Worm (Caenorhabditis elegans): ENCODE data around the gene hosl-1.
A peak's percentile ranks its signal among the peaks of the same experiment; 100 is the strongest.

DNA sequence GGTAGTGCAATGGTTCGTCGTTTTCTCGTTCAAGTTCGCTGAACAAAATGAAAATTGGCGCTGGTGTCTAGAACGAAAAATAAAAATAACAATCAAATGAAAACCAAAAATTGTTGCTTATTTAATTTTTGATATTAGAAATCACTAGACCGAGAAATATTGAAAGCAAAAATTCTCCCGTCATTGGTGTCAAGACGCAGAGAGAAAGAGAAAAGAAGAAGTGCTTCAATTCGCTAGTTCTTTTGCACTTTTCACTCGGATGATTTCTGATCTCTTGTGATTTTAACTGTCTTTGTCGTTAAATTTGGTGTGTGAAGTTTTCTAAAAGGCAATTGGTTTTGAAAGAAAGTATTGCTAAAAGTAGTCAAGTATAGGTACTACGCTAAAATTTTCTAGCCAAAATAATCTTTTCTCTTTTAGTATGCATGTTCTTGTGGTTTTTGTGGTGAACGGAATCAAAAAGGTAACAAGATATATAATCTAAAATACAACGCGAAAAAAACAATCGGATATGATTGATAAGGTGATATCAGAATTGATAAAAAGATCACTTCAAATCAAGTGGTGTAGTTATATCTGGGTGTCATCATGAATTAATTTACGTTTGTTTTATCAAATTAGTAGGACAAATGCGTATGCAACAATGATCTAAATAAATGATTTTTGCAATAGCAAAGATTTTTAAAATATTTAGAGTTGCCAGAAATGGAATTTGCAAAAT, 26.2 kb downstream of the hosl-1 start:
- no peak for TF ChIP-seq rbr-2 (tag; optimal IDR thresholded peaks at IDR 0.05)
- TF ChIP-seq ama-1 (optimal IDR thresholded peaks at IDR 0.05) = no peak
- no peak for TF ChIP-seq mes-2 (tag; optimal IDR thresholded peaks at IDR 0.05; ENCODE audit: poor library complexity, severe bottlenecking)
- no peak for TF ChIP-seq dmd-9 (GFP tag; IDR thresholded peaks at IDR 0.05)
- TF ChIP-seq dpl-1 (GFP tag; optimal IDR thresholded peaks at IDR 0.05) = no peak
- TF ChIP-seq lin-39 (tag; optimal IDR thresholded peaks at IDR 0.05) = no peak
- no peak for TF ChIP-seq lir-3 (tag; optimal IDR thresholded peaks at IDR 0.05)
- TF ChIP-seq R02D3.7 (tag; optimal IDR thresholded peaks at IDR 0.05) = no peak
- TF ChIP-seq nhr-10 (tag; optimal IDR thresholded peaks at IDR 0.05) = no peak
- peak; percentile 47 for TF ChIP-seq nhr-28 (tag; optimal IDR thresholded peaks at IDR 0.05)
- no peak for TF ChIP-seq skn-1 (tag; optimal IDR thresholded peaks at IDR 0.05)
- TF ChIP-seq fos-1 (tag; optimal IDR thresholded peaks at IDR 0.05) = no peak
- TF ChIP-seq dve-1 (tag; optimal IDR thresholded peaks at IDR 0.05; ENCODE audit: insufficient read depth) = peak; percentile 38
- no peak for TF ChIP-seq mxl-3 (GFP tag; optimal IDR thresholded peaks at IDR 0.05)
